Fruit fly (Drosophila melanogaster) whole organism, embryonic: Measurements from ENCODE around the gene Dbp21E2.

Experiments
- Abd-B ChIP-seq: fragments of 200-800 bp; sonication (Bioruptor generic); optimal IDR thresholded peaks from 2 replicates; lab custom pipeline; 2018; ENCODE audit warnings: missing biosample characterization, mild to moderate bottlenecking, missing genetic modification characterization, moderate library complexity
- Antp ChIP-seq: fragments of 200-800 bp; sonication (Bioruptor generic); optimal IDR thresholded peaks from 3 replicates; lab custom pipeline; 2016; ENCODE audit warnings: missing biosample characterization, missing genetic modification characterization
- B-H2 ChIP-seq: fragments of 200-800 bp; sonication (Bioruptor generic); optimal IDR thresholded peaks from 2 replicates; lab custom pipeline; 2018; ENCODE audit warnings: missing biosample characterization, mild to moderate bottlenecking, missing genetic modification characterization
- CG10147 ChIP-seq: fragments of 200-800 bp; sonication (Bioruptor generic); optimal IDR thresholded peaks from 2 replicates; lab custom pipeline; 2019; ENCODE audit warnings: missing biosample characterization, mild to moderate bottlenecking, missing genetic modification characterization, moderate library complexity
- CG1024 ChIP-seq: fragments of 200-800 bp; sonication (Bioruptor generic); IDR thresholded peaks from 2 replicates; pipeline ENCODE4 v1.3.6; 2022; ENCODE audit warnings: missing biosample characterization, missing genetic modification characterization
- CG10321 ChIP-seq: fragments of 200-800 bp; sonication (Bioruptor generic); IDR thresholded peaks from 2 replicates; pipeline ENCODE4 v1.3.6; 2022; ENCODE audit warnings: missing biosample characterization, missing genetic modification characterization
- CG10654 ChIP-seq: fragments of 200-800 bp; sonication (Bioruptor generic); optimal IDR thresholded peaks from 2 replicates; lab custom pipeline; 2016; ENCODE audit warnings: missing biosample characterization, missing genetic modification characterization
- CG10959 ChIP-seq: fragments of 200-800 bp; sonication (Bioruptor generic); IDR thresholded peaks from 2 replicates; pipeline ENCODE4 v1.3.6; 2022; ENCODE audit warnings: missing biosample characterization, missing genetic modification characterization
- CG11085 ChIP-seq: fragments of 200-800 bp; sonication (Bioruptor generic); IDR thresholded peaks from 2 replicates; pipeline ENCODE4 v1.3.6; 2022; ENCODE audit warnings: missing biosample characterization, missing genetic modification characterization
- CG12104 ChIP-seq: fragments of 200-800 bp; sonication (Bioruptor generic); optimal IDR thresholded peaks from 3 replicates; lab custom pipeline; 2016; ENCODE audit warnings: missing biosample characterization, missing genetic modification characterization
- CG12219 ChIP-seq: fragments of 200-800 bp; sonication (Bioruptor generic); optimal IDR thresholded peaks from 3 replicates; lab custom pipeline; 2018; ENCODE audit warnings: missing biosample characterization, mild to moderate bottlenecking, missing genetic modification characterization
- CG12659 ChIP-seq: fragments of 200-800 bp; sonication (Bioruptor generic); optimal IDR thresholded peaks from 3 replicates; lab custom pipeline; 2017; ENCODE audit warnings: mild to moderate bottlenecking, missing biosample characterization, missing genetic modification reagents, missing genetic modification characterization
- CG13287 ChIP-seq: fragments of 200-800 bp; sonication (Bioruptor generic); IDR thresholded peaks from 2 replicates; pipeline ENCODE4 v1.3.6; 2022; ENCODE audit warnings: missing biosample characterization, missing genetic modification characterization; ENCODE audit not compliant: partially characterized antibody
- CG13775 ChIP-seq: fragments of 200-800 bp; sonication (Bioruptor generic); optimal IDR thresholded peaks from 3 replicates; lab custom pipeline; 2017; ENCODE audit warnings: missing biosample characterization, mild to moderate bottlenecking, missing genetic modification characterization
- CG14860 ChIP-seq: fragments of 200-800 bp; sonication (Bioruptor generic); IDR thresholded peaks from 3 replicates; pipeline ENCODE4 v1.3.6; 2022; ENCODE audit warnings: missing biosample characterization, missing genetic modification characterization; ENCODE audit not compliant: partially characterized antibody
- CG15073 ChIP-seq: fragments of 200-800 bp; sonication (Bioruptor generic); optimal IDR thresholded peaks from 2 replicates; lab custom pipeline; 2016; ENCODE audit warnings: missing biosample characterization, missing genetic modification characterization
- CG16779 ChIP-seq: fragments of 200-800 bp; sonication (Bioruptor generic); IDR thresholded peaks from 2 replicates; pipeline ENCODE4 v1.3.6; 2022; ENCODE audit warnings: missing biosample characterization, missing genetic modification characterization
- CG2129 ChIP-seq: fragments of 200-800 bp; sonication (Bioruptor generic); IDR thresholded peaks from 2 replicates; pipeline ENCODE4 v1.3.6; 2022; ENCODE audit warnings: missing biosample characterization, missing genetic modification characterization; ENCODE audit not compliant: partially characterized antibody
- CG3838 ChIP-seq: fragments of 200-800 bp; sonication (Bioruptor generic); optimal IDR thresholded peaks from 3 replicates; lab custom pipeline; 2016; ENCODE audit warnings: missing biosample characterization, missing genetic modification characterization
- CG4707 ChIP-seq: fragments of 200-800 bp; sonication (Bioruptor generic); optimal IDR thresholded peaks from 2 replicates; lab custom pipeline; 2018; ENCODE audit warnings: missing biosample characterization, mild to moderate bottlenecking, missing genetic modification characterization, moderate library complexity
- CG5953 ChIP-seq: fragments of 200-800 bp; sonication (Bioruptor generic); IDR thresholded peaks from 2 replicates; pipeline ENCODE4 v1.3.6; 2022; ENCODE audit warnings: missing biosample characterization, missing genetic modification characterization
- CkIIα-i1 ChIP-seq: fragments of 200-800 bp; sonication (Bioruptor generic); IDR thresholded peaks from 2 replicates; pipeline ENCODE4 v1.3.6; 2022; ENCODE audit warnings: missing biosample characterization, missing genetic modification characterization
- Dll ChIP-seq: fragments of 200-800 bp; sonication (Bioruptor generic); IDR thresholded peaks from 4 replicates; pipeline ENCODE4 v1.3.6; 2022; ENCODE audit warnings: missing biosample characterization, missing genetic modification characterization; ENCODE audit not compliant: partially characterized antibody
- Elba2 ChIP-seq: fragments of 200-800 bp; sonication (Bioruptor generic); optimal IDR thresholded peaks from 3 replicates; lab custom pipeline; 2016; ENCODE audit warnings: missing biosample characterization, missing genetic modification characterization
- HLH4C ChIP-seq: fragments of 200-800 bp; sonication (Bioruptor generic); IDR thresholded peaks from 3 replicates; pipeline ENCODE4 v1.3.6; 2022; ENCODE audit warnings: missing biosample characterization, missing genetic modification characterization; ENCODE audit not compliant: partially characterized antibody
- Hmr ChIP-seq: fragments of 200-800 bp; sonication (Bioruptor generic); optimal IDR thresholded peaks from 3 replicates; lab custom pipeline; 2017; ENCODE audit warnings: mild to moderate bottlenecking, missing biosample characterization, missing genetic modification reagents, missing genetic modification characterization
- Hr78 ChIP-seq, 2 experiments: fragments of 200-800 bp in 1 of 2; fragments of >200 bp in 1 of 2; sonication (Bioruptor generic) in 1 of 2; optimal IDR thresholded peaks; 2 replicates each; lab custom pipeline; 2017 to 2019; ENCODE audit warnings: missing biosample characterization in 2 of 2, missing genetic modification characterization in 2 of 2, mild to moderate bottlenecking in 1 of 2, moderate library complexity in 1 of 2
- Hsf ChIP-seq: fragments of 200-800 bp; sonication (Bioruptor generic); optimal IDR thresholded peaks from 3 replicates; lab custom pipeline; 2016; ENCODE audit warnings: missing biosample characterization, missing genetic modification characterization
- Oaz ChIP-seq: fragments of 200-800 bp; sonication (Bioruptor generic); IDR thresholded peaks from 2 replicates; pipeline ENCODE4 v1.3.6; 2022; ENCODE audit warnings: missing biosample characterization, missing genetic modification characterization
- Oli ChIP-seq: fragments of 200-800 bp; sonication (Bioruptor generic); optimal IDR thresholded peaks from 2 replicates; lab custom pipeline; 2018; ENCODE audit warnings: missing biosample characterization, mild to moderate bottlenecking, missing genetic modification characterization, moderate library complexity
- Scr ChIP-seq: fragments of 200-800 bp; sonication (Bioruptor generic); IDR thresholded peaks from 2 replicates; pipeline ENCODE4 v1.3.6; 2022; ENCODE audit warnings: missing biosample characterization, missing genetic modification characterization; ENCODE audit not compliant: partially characterized antibody
- Sox100B ChIP-seq: fragments of 200-800 bp; sonication (Bioruptor generic); optimal IDR thresholded peaks from 3 replicates; lab custom pipeline; 2018; ENCODE audit warnings: missing biosample characterization, mild to moderate bottlenecking, missing genetic modification characterization
- Trl ChIP-seq, 3 experiments: fragments of >200 bp in 2 of 3; fragments of 200-800 bp in 1 of 3; sonication (Bioruptor generic) in 1 of 3; optimal IDR thresholded peaks; 2 replicates in 1 of 3; 3 replicates in 2 of 3; lab custom pipeline; 2016 to 2017; ENCODE audit warnings: missing biosample characterization in 1 of 3, missing genetic modification characterization in 1 of 3
- Vsx1 ChIP-seq: fragments of 200-800 bp; sonication (Bioruptor generic); optimal IDR thresholded peaks from 2 replicates; lab custom pipeline; 2017; ENCODE audit warnings: missing biosample characterization, mild to moderate bottlenecking, missing genetic modification characterization, missing genetic modification reagents
- Xrp1 ChIP-seq: fragments of 200-800 bp; sonication (Bioruptor generic); IDR thresholded peaks from 2 replicates; pipeline ENCODE4 v1.3.6; 2022; ENCODE audit warnings: missing biosample characterization, missing genetic modification characterization
- al ChIP-seq: fragments of 200-800 bp; sonication (Bioruptor generic); IDR thresholded peaks from 2 replicates; pipeline ENCODE4 v1.3.6; 2022; ENCODE audit warnings: missing biosample characterization, missing genetic modification characterization
- ato ChIP-seq: fragments of 200-800 bp; sonication (Bioruptor generic); IDR thresholded peaks from 2 replicates; pipeline ENCODE4 v1.3.6; 2022; ENCODE audit warnings: missing biosample characterization, missing genetic modification characterization; ENCODE audit not compliant: partially characterized antibody
- dimm ChIP-seq: fragments of 200-800 bp; sonication (Bioruptor generic); IDR thresholded peaks from 2 replicates; pipeline ENCODE4 v1.3.6; 2022; ENCODE audit warnings: missing biosample characterization, missing genetic modification characterization
- dysf ChIP-seq: fragments of 200-800 bp; sonication (Bioruptor generic); IDR thresholded peaks from 3 replicates; pipeline ENCODE4 v1.3.6; 2022; ENCODE audit warnings: missing biosample characterization, missing genetic modification characterization
- hkb ChIP-seq, 2 experiments: fragments of 200-800 bp in 1 of 2; fragments of >200 bp in 1 of 2; sonication (Bioruptor generic) in 1 of 2; IDR thresholded peaks in 1 of 2; optimal IDR thresholded peaks in 1 of 2; 2 replicates each; pipeline versions ENCODE4 v1.3.6 to Lab custom; 2017 to 2022; ENCODE audit warnings: missing biosample characterization in 1 of 2, missing genetic modification characterization in 1 of 2
- p53 ChIP-seq: fragments of 200-800 bp; sonication (Bioruptor generic); optimal IDR thresholded peaks from 2 replicates; lab custom pipeline; 2016; ENCODE audit warnings: missing biosample characterization, missing genetic modification characterization
- psq ChIP-seq: fragments of 200-800 bp; sonication (Bioruptor generic); optimal IDR thresholded peaks from 2 replicates; lab custom pipeline; 2017; ENCODE audit warnings: missing biosample characterization, missing genetic modification characterization
- scrt ChIP-seq: fragments of 200-800 bp; sonication (Bioruptor generic); optimal IDR thresholded peaks from 2 replicates; lab custom pipeline; 2018; ENCODE audit warnings: missing biosample characterization, mild to moderate bottlenecking, missing genetic modification characterization, moderate library complexity
- shn ChIP-seq: fragments of 200-800 bp; sonication (Bioruptor generic); optimal IDR thresholded peaks from 3 replicates; lab custom pipeline; 2016; ENCODE audit warnings: missing biosample characterization, missing genetic modification characterization
- sisA ChIP-seq: fragments of 200-800 bp; sonication (Bioruptor generic); IDR thresholded peaks from 2 replicates; pipeline ENCODE4 v1.3.6; 2022; ENCODE audit warnings: missing biosample characterization, missing genetic modification characterization
- sna ChIP-seq: fragments of 200-800 bp; sonication (Bioruptor generic); IDR thresholded peaks from 2 replicates; pipeline ENCODE4 v1.3.6; 2022; ENCODE audit warnings: missing biosample characterization, missing genetic modification characterization; ENCODE audit not compliant: partially characterized antibody
- stc ChIP-seq: fragments of 200-800 bp; sonication (Bioruptor generic); IDR thresholded peaks from 2 replicates; pipeline ENCODE4 v1.3.6; 2022; ENCODE audit warnings: missing biosample characterization, missing genetic modification characterization
- sug ChIP-seq: fragments of 200-800 bp; optimal IDR thresholded peaks from 2 replicates; lab custom pipeline; 2019; ENCODE audit warnings: missing biosample characterization, mild to moderate bottlenecking, missing genetic modification characterization, moderate library complexity

The Dbp21E2 gene

DNA sequence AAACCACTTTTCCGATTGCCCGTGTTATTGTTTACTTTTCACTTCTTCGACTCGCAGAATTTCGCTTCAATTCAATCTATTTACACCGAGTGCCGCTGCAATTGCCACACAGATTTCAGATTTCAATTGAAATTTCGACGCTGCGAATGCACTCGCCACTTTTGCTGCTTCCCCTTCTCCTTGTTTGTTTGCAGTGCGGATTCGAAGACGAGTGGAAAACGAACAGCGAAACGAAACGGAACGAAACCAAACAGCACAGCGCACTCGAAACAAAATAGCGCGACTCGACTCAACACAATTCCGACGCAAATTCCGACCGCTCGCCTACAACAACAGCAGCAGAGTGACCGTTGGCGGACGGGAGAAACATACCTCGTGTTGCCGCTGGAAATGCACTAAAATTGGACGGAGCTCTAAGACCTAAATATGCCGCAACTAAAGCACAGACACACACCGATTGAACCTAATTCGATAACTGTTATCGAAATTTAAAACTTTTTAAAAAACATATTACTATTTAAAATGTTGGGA is 39.4 kb downstream of the Dbp21E2 start, which contains the start of gene drongo (continued):
- TF ChIP-seq CG13287 (GFP tag; lab: Robert Waterston, UW): peak; percentile 53; the same call in 1 of the 2 replicates
- TF ChIP-seq CG5953 (GFP tag; lab: Robert Waterston, UW): peak; percentile 47; the same call in 1 of the 2 replicates
- TF ChIP-seq CG2129: no peak
- TF ChIP-seq CG1024 (GFP tag; lab: Robert Waterston, UW): 0 out of 2 replicates have a peak, but pooled peaks have one; percentile 6
- TF ChIP-seq CG13775 (GFP tag; lab: Kevin White, UChicago): no peak
- TF ChIP-seq CG15073: no peak
- no peak for TF ChIP-seq CG3838 (GFP tag; lab: Kevin White, UChicago)
- TF ChIP-seq sna (GFP tag; lab: Robert Waterston, UW): peak; percentile 52; the same call in 1 of the 2 replicates
- peak; percentile 27 for TF ChIP-seq Hsf (GFP tag; lab: Kevin White, UChicago)
- peak; percentile 57 for TF ChIP-seq sug (tag; lab: Kevin White, UChicago)
- TF ChIP-seq scrt (GFP tag; lab: Kevin White, UChicago): peak; percentile 45
- no peak for TF ChIP-seq Oli (tag; lab: Kevin White, UChicago)
- no peak for TF ChIP-seq ato
- peak; percentile 45; the same call in 1 of the 4 replicates for TF ChIP-seq Dll (GFP tag; lab: Robert Waterston, UW)
- TF ChIP-seq Vsx1 (GFP tag; lab: Kevin White, UChicago): peak; percentile 9
- TF ChIP-seq Trl (optimal IDR thresholded peaks at IDR 0.05; lab: Kevin White, UChicago): no peak
- peak; percentile 53 for TF ChIP-seq Trl (GFP tag; optimal IDR thresholded peaks at IDR 0.05; lab: Kevin White, UChicago)
- TF ChIP-seq Scr (GFP tag; lab: Robert Waterston, UW): no peak; the same call in none of the 2 replicates
- no peak for TF ChIP-seq Sox100B (GFP tag; lab: Kevin White, UChicago)
- no peak for TF ChIP-seq hkb (optimal IDR thresholded peaks at IDR 0.05; lab: Kevin White, UChicago)
- TF ChIP-seq hkb (GFP tag; IDR thresholded peaks at IDR 0.05; lab: Robert Waterston, UW): peak; percentile 52; the same call in 1 of the 2 replicates
- 0 out of 3 replicates have a peak, but pooled peaks have one; percentile 48 for TF ChIP-seq CG14860 (GFP tag; lab: Robert Waterston, UW)
- peak; percentile 34 for TF ChIP-seq psq (GFP tag; lab: Kevin White, UChicago)
- no peak for TF ChIP-seq shn (GFP tag; lab: Kevin White, UChicago)
- TF ChIP-seq CG11085 (GFP tag; lab: Robert Waterston, UW): no peak
- TF ChIP-seq Antp (GFP tag; lab: Kevin White, UChicago): peak; percentile 13
- TF ChIP-seq stc (GFP tag; lab: Robert Waterston, UW): no peak; the same call in 1 of the 2 replicates
- TF ChIP-seq CG12659 (GFP tag; lab: Kevin White, UChicago): peak; percentile 92
- TF ChIP-seq CG10654: no peak
- no peak for TF ChIP-seq Elba2 (GFP tag; lab: Kevin White, UChicago)
- TF ChIP-seq al (GFP tag; lab: Robert Waterston, UW): 0 out of 2 replicates have a peak, but pooled peaks have one; percentile 17
- TF ChIP-seq CkIIα-i1 (GFP tag; lab: Robert Waterston, UW): no peak
- TF ChIP-seq HLH4C: peak; percentile 43
- TF ChIP-seq B-H2 (GFP tag; lab: Kevin White, UChicago): peak; percentile 57
- peak; percentile 81 for TF ChIP-seq Hmr (GFP tag; lab: Kevin White, UChicago)
- peak in 1 of 2 experiments; percentile 46 for TF ChIP-seq Hr78 (GFP tag; optimal IDR thresholded peaks at IDR 0.05; lab: Kevin White, UChicago)
- no peak for TF ChIP-seq Oaz (GFP tag; lab: Robert Waterston, UW)
- TF ChIP-seq dimm (GFP tag; lab: Robert Waterston, UW): no peak
- no peak for TF ChIP-seq Abd-B
- TF ChIP-seq CG12104 (GFP tag; lab: Kevin White, UChicago): no peak
- peak; percentile 38 for TF ChIP-seq CG4707 (GFP tag; lab: Kevin White, UChicago)
- TF ChIP-seq CG16779: peak; percentile 47; the same call in 1 of the 2 replicates
- no peak for TF ChIP-seq CG10147 (GFP tag; lab: Kevin White, UChicago)
- no peak for TF ChIP-seq CG10959
- TF ChIP-seq CG10321 (GFP tag; lab: Robert Waterston, UW): no peak
- no peak for TF ChIP-seq CG12219
- no peak for TF ChIP-seq sisA (GFP tag; lab: Robert Waterston, UW)
- 0 out of 2 replicates have a peak, but pooled peaks have one; percentile 30 for TF ChIP-seq Xrp1 (GFP tag; lab: Robert Waterston, UW)
- TF ChIP-seq p53: peak; percentile 50
- TF ChIP-seq dysf (GFP tag; lab: Robert Waterston, UW): no peak
